Worm (Caenorhabditis elegans) whole organism, young adult: ENCODE data around the gene F01E11.3.

Experiments used
- C06A6.2 ChIP-seq: fragments of 200-800 bp; sonication (Bioruptor generic); conservative IDR thresholded peaks from 2 replicates; pipeline ENCODE4 v1.3.6; 2022; ENCODE audit warnings: missing genetic modification characterization, missing compliant biosample characterization
- D2030.7 ChIP-seq: fragments of 200-800 bp; sonication (Bioruptor generic); IDR thresholded peaks from 2 replicates; pipeline ENCODE4 v1.3.6; 2022; ENCODE audit warnings: missing genetic modification reagents, missing genetic modification characterization, missing compliant biosample characterization
- F23B12.7 ChIP-seq: sonication (generic microtip); optimal IDR thresholded peaks from 2 replicates; lab custom pipeline; 2017; ENCODE audit warnings: missing genetic modification characterization, mild to moderate bottlenecking, missing compliant biosample characterization, antibody characterized with exemption, moderate library complexity; ENCODE audit not compliant: insufficient read depth
- ama-1 ChIP-seq, 3 experiments: fragments of 150-350 bp in 1 of 3; sonication (generic microtip) in 2 of 3; optimal IDR thresholded peaks; 2 replicates each; lab custom pipeline; 2014 to 2018; ENCODE audit warnings: missing biosample characterization in 2 of 3, missing genetic modification characterization in 2 of 3, missing genetic modification reagents in 2 of 3
- atf-7 ChIP-seq: sonication (generic microtip); optimal IDR thresholded peaks from 2 replicates; lab custom pipeline; 2017; ENCODE audit warnings: mild to moderate bottlenecking, missing genetic modification characterization, missing compliant biosample characterization
- ceh-100 ChIP-seq: fragments of 200-800 bp; sonication (Bioruptor generic); IDR thresholded peaks from 2 replicates; pipeline ENCODE4 v1.3.6; 2022; ENCODE audit warnings: missing genetic modification reagents, missing genetic modification characterization, missing compliant biosample characterization
- ceh-27 ChIP-seq: fragments of 200-800 bp; sonication (Bioruptor generic); optimal IDR thresholded peaks from 2 replicates; lab custom pipeline; 2018; ENCODE audit warnings: mild to moderate bottlenecking, missing genetic modification characterization, moderate library complexity, missing compliant biosample characterization
- egrh-3 ChIP-seq: fragments of 200-800 bp; sonication (Bioruptor generic); IDR thresholded peaks from 2 replicates; pipeline ENCODE4 v1.3.6; 2022; ENCODE audit warnings: missing genetic modification reagents, missing genetic modification characterization, missing compliant biosample characterization
- lin-35 ChIP-seq, 3 experiments: fragments of 150-350 bp in 2 of 3; sonication (generic microtip) in 1 of 3; optimal IDR thresholded peaks; 2 replicates each; lab custom pipeline; 2014 to 2018; ENCODE audit warnings: missing biosample characterization in 3 of 3, missing genetic modification characterization in 3 of 3, missing genetic modification reagents in 3 of 3
- madf-3 ChIP-seq: fragments of 200-800 bp; sonication (Bioruptor generic); IDR thresholded peaks from 2 replicates; pipeline ENCODE4 v1.3.6; 2022; ENCODE audit warnings: missing genetic modification reagents, missing genetic modification characterization, missing compliant biosample characterization
- snpc-3.4 ChIP-seq: sonication (generic microtip); optimal IDR thresholded peaks from 2 replicates; lab custom pipeline; 2017; ENCODE audit warnings: missing genetic modification characterization, mild to moderate bottlenecking, missing compliant biosample characterization, antibody characterized with exemption, moderate library complexity, missing genotype, missing genetic modification reagents
- zim-3 ChIP-seq: sonication (generic microtip); optimal IDR thresholded peaks from 2 replicates; lab custom pipeline; 2017; ENCODE audit warnings: mild to moderate bottlenecking, missing genetic modification characterization, moderate library complexity, missing compliant biosample characterization

ce11 chrX:6928578-6928977 is 38.6 kb upstream of the F01E11.3 start, which contains the start of gene F14B8.5:
- TF ChIP-seq atf-7 (tag; lab: Kevin White, UChicago) (no peak), zim-3 (tag; lab: Kevin White, UChicago) (no peak), ceh-100 (GFP tag; lab: Robert Waterston, UW) (no peak), D2030.7 (GFP tag; lab: Robert Waterston, UW) (no peak), ama-1 (optimal IDR thresholded peaks at IDR 0.05; lab: Kevin White, UChicago) (no peak), ama-1 (GFP tag; optimal IDR thresholded peaks at IDR 0.05; lab: Kevin White, UChicago) (no peak), ceh-27 (GFP tag; lab: Kevin White, UChicago) (no peak), egrh-3 (no peak), snpc-3.4 (no peak), F23B12.7 (no peak), lin-35 (GFP tag; optimal IDR thresholded peaks at IDR 0.05; lab: Kevin White, UChicago) (no peak), C06A6.2 (no peak), madf-3 (GFP tag; lab: Robert Waterston, UW) (no peak)
